Fruit fly (Drosophila melanogaster): ENCODE data around the gene Ddrgk1.

The Ddrgk1 gene

dm6 chr3R:21205680-21206326, 9.1 kb upstream of the Ddrgk1 start:
- TF ChIP-seq Usf (GFP tag; optimal IDR thresholded peaks at IDR 0.05) (no peak), Scr (GFP tag; IDR thresholded peaks at IDR 0.05; ENCODE audit: partially characterized antibody) (no peak), ap (GFP tag; IDR thresholded peaks at IDR 0.05) (peak; percentile 49), dpn (GFP tag; optimal IDR thresholded peaks at IDR 0.05) (peak in 1 of 2 experiments; percentile 30), CG18764 (GFP tag; optimal IDR thresholded peaks at IDR 0.05) (no peak), CG12104 (GFP tag; optimal IDR thresholded peaks at IDR 0.05) (peak; percentile 19), CG12219 (GFP tag; optimal IDR thresholded peaks at IDR 0.05) (peak; percentile 5), phol (tag; optimal IDR thresholded peaks at IDR 0.05) (peak; percentile 59), so (GFP tag; IDR thresholded peaks at IDR 0.05) (peak; percentile 50; the same call in 1 of the 3 replicates), Adf1 (GFP tag; IDR thresholded peaks at IDR 0.05) (peak; percentile 45), YL-1 (GFP tag; optimal IDR thresholded peaks at IDR 0.05) (no peak), CG11398 (GFP tag; optimal IDR thresholded peaks at IDR 0.05) (no peak), nerfin-2 (GFP tag; IDR thresholded peaks at IDR 0.05; ENCODE audit: partially characterized antibody) (0 out of 2 replicates have a peak, but pooled peaks have one; percentile 22), bab2 (GFP tag; optimal IDR thresholded peaks at IDR 0.05) (no peak), HLH54F (GFP tag; optimal IDR thresholded peaks at IDR 0.05) (no peak), Hr51 (GFP tag; optimal IDR thresholded peaks at IDR 0.05) (no peak), CG13894 (tag; optimal IDR thresholded peaks at IDR 0.05) (no peak), dmrt99B (tag; optimal IDR thresholded peaks at IDR 0.05) (peak; percentile 54), H2.0 (GFP tag; IDR thresholded peaks at IDR 0.05) (no peak), CG17359 (tag; optimal IDR thresholded peaks at IDR 0.05) (peak; percentile 63), sisA (GFP tag; IDR thresholded peaks at IDR 0.05) (peak; percentile 57), sqz (GFP tag; optimal IDR thresholded peaks at IDR 0.05) (no peak), Eip74EF (GFP tag; optimal IDR thresholded peaks at IDR 0.05) (peak in 1 of 2 experiments; percentile 40), CG12071 (GFP tag; optimal IDR thresholded peaks at IDR 0.05) (no peak), Opbp (GFP tag; IDR thresholded peaks at IDR 0.05; ENCODE audit: partially characterized antibody) (no peak; the same call in 2 of the 3 replicates), CHES-1-like (GFP tag; optimal IDR thresholded peaks at IDR 0.05) (no peak), jing (GFP tag; optimal IDR thresholded peaks at IDR 0.05) (peak; percentile 18), CG10267 (tag; optimal IDR thresholded peaks at IDR 0.05) (peak; percentile 44), Nf-YA (GFP tag; IDR thresholded peaks at IDR 0.05) (no peak), HHEX (GFP tag; optimal IDR thresholded peaks at IDR 0.05) (no peak), B-H2 (GFP tag; optimal IDR thresholded peaks at IDR 0.05) (no peak), CG15479 (GFP tag; optimal IDR thresholded peaks at IDR 0.05) (no peak), ems (GFP tag; optimal IDR thresholded peaks at IDR 0.05) (peak; percentile 1), danr (GFP tag; IDR thresholded peaks at IDR 0.05) (no peak), mld (GFP tag; IDR thresholded peaks at IDR 0.05; ENCODE audit: partially characterized antibody) (no peak), Lhr (GFP tag; optimal IDR thresholded peaks at IDR 0.05) (no peak), CG34422 (GFP tag; IDR thresholded peaks at IDR 0.05) (peak; percentile 17; the same call in 1 of the 3 replicates), CG1529 (GFP tag; optimal IDR thresholded peaks at IDR 0.05) (peak; percentile 32), CG10979 (tag; optimal IDR thresholded peaks at IDR 0.05) (peak; percentile 58), D19B (GFP tag; optimal IDR thresholded peaks at IDR 0.05) (no peak), D (optimal IDR thresholded peaks at IDR 0.05) (no peak), D (GFP tag; optimal IDR thresholded peaks at IDR 0.05) (peak; percentile 64), ken (GFP tag; IDR thresholded peaks at IDR 0.05) (peak; percentile 75), gem (tag; optimal IDR thresholded peaks at IDR 0.05) (no peak), Lim3 (GFP tag; IDR thresholded peaks at IDR 0.05) (no peak), crc (GFP tag; optimal IDR thresholded peaks at IDR 0.05) (no peak), amos (GFP tag; IDR thresholded peaks at IDR 0.05; ENCODE audit: partially characterized antibody) (no peak), CG14441 (GFP tag; IDR thresholded peaks at IDR 0.05) (peak; percentile 41; the same call in 1 of the 2 replicates), sd (tag; optimal IDR thresholded peaks at IDR 0.05) (no peak)
